Fruit fly (Drosophila melanogaster) whole organism, embryonic: Measurements from ENCODE around the gene NC2beta.
A peak's percentile ranks its signal among the peaks of the same experiment; 100 is the strongest.

Source experiments
- CG10565 ChIP-seq: fragments of 200-800 bp; sonication (Bioruptor generic); optimal IDR thresholded peaks from 3 replicates; lab custom pipeline; 2016; ENCODE audit warnings: missing biosample characterization, mild to moderate bottlenecking, missing genetic modification characterization
- CG11093 ChIP-seq: fragments of 200-800 bp; sonication (Bioruptor generic); IDR thresholded peaks from 3 replicates; pipeline ENCODE4 v1.3.6; 2022; ENCODE audit warnings: missing biosample characterization, missing genetic modification characterization
- CG11456 ChIP-seq: fragments of 200-800 bp; sonication (Bioruptor generic); IDR thresholded peaks from 3 replicates; pipeline ENCODE4 v1.3.6; 2022; ENCODE audit warnings: missing biosample characterization, missing genetic modification characterization
- CG11696 ChIP-seq: fragments of 200-800 bp; sonication (Bioruptor generic); IDR thresholded peaks from 2 replicates; pipeline ENCODE4 v1.3.6; 2022; ENCODE audit warnings: missing biosample characterization, missing genetic modification characterization
- CG12659 ChIP-seq: fragments of 200-800 bp; sonication (Bioruptor generic); optimal IDR thresholded peaks from 3 replicates; lab custom pipeline; 2017; ENCODE audit warnings: mild to moderate bottlenecking, missing biosample characterization, missing genetic modification reagents, missing genetic modification characterization
- CG14667 ChIP-seq: fragments of 200-800 bp; sonication (Bioruptor generic); IDR thresholded peaks from 2 replicates; pipeline ENCODE4 v1.3.6; 2022; ENCODE audit warnings: missing biosample characterization, missing genetic modification characterization
- CG14710 ChIP-seq: fragments of 200-800 bp; sonication (Bioruptor generic); optimal IDR thresholded peaks from 3 replicates; lab custom pipeline; 2019; ENCODE audit warnings: missing biosample characterization, mild to moderate bottlenecking, missing genetic modification characterization, moderate library complexity
- CG15011 ChIP-seq: fragments of 200-800 bp; sonication (Bioruptor generic); optimal IDR thresholded peaks from 3 replicates; lab custom pipeline; 2018; ENCODE audit warnings: missing biosample characterization, mild to moderate bottlenecking, missing genetic modification characterization
- CG18011 ChIP-seq: fragments of 200-800 bp; sonication (Bioruptor generic); optimal IDR thresholded peaks from 2 replicates; lab custom pipeline; 2017; ENCODE audit warnings: missing biosample characterization, missing genetic modification characterization, mild to moderate bottlenecking, moderate library complexity, missing genotype
- CG2120 ChIP-seq: fragments of 200-800 bp; sonication (Bioruptor generic); optimal IDR thresholded peaks from 3 replicates; lab custom pipeline; 2016; ENCODE audit warnings: missing biosample characterization, missing genetic modification characterization
- CG3163 ChIP-seq: fragments of 200-800 bp; sonication (Bioruptor generic); optimal IDR thresholded peaks from 3 replicates; lab custom pipeline; 2016; ENCODE audit warnings: missing biosample characterization, missing genetic modification characterization
- CG3847 ChIP-seq: fragments of 200-800 bp; sonication (Bioruptor generic); IDR thresholded peaks from 2 replicates; pipeline ENCODE4 v1.3.6; 2022; ENCODE audit warnings: missing biosample characterization, missing genetic modification characterization
- CG42726 ChIP-seq: fragments of 200-800 bp; sonication (Bioruptor generic); IDR thresholded peaks from 2 replicates; pipeline ENCODE4 v1.3.6; 2022; ENCODE audit warnings: missing biosample characterization, missing genetic modification characterization; ENCODE audit not compliant: partially characterized antibody
- CG4730 ChIP-seq: fragments of 200-800 bp; sonication (Bioruptor generic); IDR thresholded peaks from 2 replicates; pipeline ENCODE4 v1.3.6; 2022; ENCODE audit warnings: missing biosample characterization, missing genetic modification characterization
- CG8281 ChIP-seq: fragments of 200-800 bp; sonication (Bioruptor generic); optimal IDR thresholded peaks from 2 replicates; lab custom pipeline; 2018; ENCODE audit warnings: missing biosample characterization, mild to moderate bottlenecking, missing genetic modification characterization, moderate library complexity
- CG8765 ChIP-seq: fragments of 200-800 bp; sonication (Bioruptor generic); IDR thresholded peaks from 2 replicates; pipeline ENCODE4 v1.3.6; 2022; ENCODE audit warnings: missing biosample characterization, missing genetic modification characterization
- CG9727 ChIP-seq: fragments of 200-800 bp; sonication (Bioruptor generic); optimal IDR thresholded peaks from 3 replicates; lab custom pipeline; 2017; ENCODE audit warnings: missing biosample characterization, mild to moderate bottlenecking, missing genetic modification characterization
- Dad ChIP-seq: fragments of 200-800 bp; sonication (Bioruptor generic); optimal IDR thresholded peaks from 3 replicates; lab custom pipeline; 2016; ENCODE audit warnings: missing biosample characterization, missing genetic modification characterization
- Deaf1 ChIP-seq: fragments of 200-800 bp; optimal IDR thresholded peaks from 3 replicates; lab custom pipeline; 2019; ENCODE audit warnings: missing biosample characterization, mild to moderate bottlenecking, missing genetic modification characterization, moderate library complexity
- Fer2 ChIP-seq: fragments of 200-800 bp; sonication (Bioruptor generic); optimal IDR thresholded peaks from 2 replicates; lab custom pipeline; 2018; ENCODE audit warnings: missing biosample characterization, mild to moderate bottlenecking, missing genetic modification characterization, moderate library complexity
- Fer3 ChIP-seq: fragments of 200-800 bp; sonication (Bioruptor generic); optimal IDR thresholded peaks from 2 replicates; lab custom pipeline; 2018; ENCODE audit warnings: missing biosample characterization, mild to moderate bottlenecking, missing genetic modification characterization, moderate library complexity
- HLH3B ChIP-seq: fragments of 200-800 bp; sonication (Bioruptor generic); IDR thresholded peaks from 2 replicates; pipeline ENCODE4 v1.3.6; 2022; ENCODE audit warnings: missing biosample characterization, missing genetic modification characterization
- Kr ChIP-seq: fragments of 200-800 bp; sonication (Bioruptor generic); optimal IDR thresholded peaks from 2 replicates; lab custom pipeline; 2017; ENCODE audit warnings: missing biosample characterization, mild to moderate bottlenecking, missing genetic modification characterization
- Lim3 ChIP-seq: fragments of 200-800 bp; sonication (Bioruptor generic); IDR thresholded peaks from 2 replicates; pipeline ENCODE4 v1.3.6; 2022; ENCODE audit warnings: missing biosample characterization, missing genetic modification characterization
- Mes4 ChIP-seq: fragments of 200-800 bp; sonication (Bioruptor generic); optimal IDR thresholded peaks from 2 replicates; lab custom pipeline; 2016; ENCODE audit warnings: missing biosample characterization, missing genetic modification characterization
- Myb ChIP-seq: fragments of 200-800 bp; sonication (Bioruptor generic); optimal IDR thresholded peaks from 2 replicates; lab custom pipeline; 2016; ENCODE audit warnings: missing biosample characterization, missing genetic modification characterization
- Ptx1 ChIP-seq: fragments of 200-800 bp; sonication (Bioruptor generic); IDR thresholded peaks from 2 replicates; pipeline ENCODE4 v1.3.6; 2022; ENCODE audit warnings: missing biosample characterization, missing genetic modification characterization
- Trl ChIP-seq, 3 experiments: fragments of >200 bp in 2 of 3; fragments of 200-800 bp in 1 of 3; sonication (Bioruptor generic) in 1 of 3; optimal IDR thresholded peaks; 2 replicates in 1 of 3; 3 replicates in 2 of 3; lab custom pipeline; 2016 to 2017; ENCODE audit warnings: missing biosample characterization in 1 of 3, missing genetic modification characterization in 1 of 3
- Xrp1 ChIP-seq: fragments of 200-800 bp; sonication (Bioruptor generic); IDR thresholded peaks from 2 replicates; pipeline ENCODE4 v1.3.6; 2022; ENCODE audit warnings: missing biosample characterization, missing genetic modification characterization
- YL-1 ChIP-seq: fragments of 200-800 bp; sonication (Bioruptor generic); optimal IDR thresholded peaks from 3 replicates; lab custom pipeline; 2017; ENCODE audit warnings: missing biosample characterization, mild to moderate bottlenecking, missing genetic modification characterization
- abd-A ChIP-seq: fragments of 200-800 bp; sonication (Bioruptor generic); optimal IDR thresholded peaks from 3 replicates; lab custom pipeline; 2019; ENCODE audit warnings: missing biosample characterization, mild to moderate bottlenecking, missing genetic modification characterization, moderate library complexity
- ap ChIP-seq: fragments of 200-800 bp; sonication (Bioruptor generic); IDR thresholded peaks from 2 replicates; pipeline ENCODE4 v1.3.6; 2022; ENCODE audit warnings: missing biosample characterization, missing genetic modification characterization
- bcd ChIP-seq: fragments of 200-800 bp; sonication (Bioruptor generic); optimal IDR thresholded peaks from 2 replicates; lab custom pipeline; 2017; ENCODE audit warnings: missing biosample characterization, mild to moderate bottlenecking, missing genetic modification characterization
- btn ChIP-seq: fragments of 200-800 bp; sonication (Bioruptor generic); optimal IDR thresholded peaks from 2 replicates; lab custom pipeline; 2016; ENCODE audit warnings: missing biosample characterization, missing genetic modification characterization
- cas ChIP-seq: fragments of 200-800 bp; sonication (Bioruptor generic); IDR thresholded peaks from 2 replicates; pipeline ENCODE4 v1.3.6; 2022; ENCODE audit warnings: missing biosample characterization, missing genetic modification characterization
- dm ChIP-seq: fragments of 200-800 bp; sonication (Bioruptor generic); optimal IDR thresholded peaks from 3 replicates; lab custom pipeline; 2016; ENCODE audit warnings: missing biosample characterization, missing genetic modification characterization
- en ChIP-seq: fragments of 200-800 bp; sonication (Bioruptor generic); optimal IDR thresholded peaks from 2 replicates; lab custom pipeline; 2016; ENCODE audit warnings: missing biosample characterization, missing genetic modification characterization
- fd64A ChIP-seq: fragments of 200-800 bp; sonication (Bioruptor generic); optimal IDR thresholded peaks from 3 replicates; lab custom pipeline; 2018; ENCODE audit warnings: missing biosample characterization, mild to moderate bottlenecking, missing genetic modification characterization
- ftz-f1 ChIP-seq: fragments of 200-800 bp; sonication (Bioruptor generic); optimal IDR thresholded peaks from 2 replicates; lab custom pipeline; 2016; ENCODE audit warnings: missing biosample characterization, missing genetic modification characterization
- gce ChIP-seq: fragments of 200-800 bp; sonication (Bioruptor generic); IDR thresholded peaks from 3 replicates; pipeline ENCODE4 v1.3.6; 2022; ENCODE audit warnings: missing biosample characterization, missing genetic modification characterization
- gt ChIP-seq: fragments of 200-800 bp; sonication (Bioruptor generic); IDR thresholded peaks from 2 replicates; pipeline ENCODE4 v1.3.6; 2022; ENCODE audit warnings: missing biosample characterization, missing genetic modification characterization
- jigr1 ChIP-seq: fragments of 200-800 bp; sonication (Bioruptor generic); IDR thresholded peaks from 3 replicates; pipeline ENCODE4 v1.3.6; 2022; ENCODE audit warnings: missing biosample characterization, missing genetic modification characterization
- p53 ChIP-seq: fragments of 200-800 bp; sonication (Bioruptor generic); optimal IDR thresholded peaks from 2 replicates; lab custom pipeline; 2016; ENCODE audit warnings: missing biosample characterization, missing genetic modification characterization
- peb ChIP-seq: fragments of 200-800 bp; sonication (Bioruptor generic); IDR thresholded peaks from 2 replicates; pipeline ENCODE4 v1.3.6; 2022; ENCODE audit warnings: missing biosample characterization, missing genetic modification characterization
- pho ChIP-seq: fragments of 200-800 bp; sonication (Bioruptor generic); optimal IDR thresholded peaks from 2 replicates; lab custom pipeline; 2016; ENCODE audit warnings: missing biosample characterization, missing genetic modification characterization
- repo ChIP-seq: fragments of 200-800 bp; sonication (Bioruptor generic); optimal IDR thresholded peaks from 2 replicates; lab custom pipeline; 2016; ENCODE audit warnings: missing biosample characterization, missing genetic modification characterization
- sob ChIP-seq: fragments of 200-800 bp; sonication (Bioruptor generic); IDR thresholded peaks from 2 replicates; pipeline ENCODE4 v1.3.6; 2022; ENCODE audit warnings: missing biosample characterization, missing genetic modification characterization
- tap ChIP-seq: fragments of 200-800 bp; optimal IDR thresholded peaks from 3 replicates; lab custom pipeline; 2019; ENCODE audit warnings: missing biosample characterization, mild to moderate bottlenecking, missing genetic modification characterization, moderate library complexity
- zf30C ChIP-seq: fragments of 200-800 bp; sonication (Bioruptor generic); optimal IDR thresholded peaks from 3 replicates; lab custom pipeline; 2018; ENCODE audit warnings: missing biosample characterization, mild to moderate bottlenecking, missing genetic modification characterization
- zfh2 ChIP-seq: fragments of 200-800 bp; sonication (Bioruptor generic); optimal IDR thresholded peaks from 2 replicates; lab custom pipeline; 2016; ENCODE audit warnings: missing biosample characterization, missing genetic modification characterization

The NC2beta gene

dm6 chr2L:14995594-14996463, 11.8 kb upstream of the NC2beta start (continued):
- TF ChIP-seq gce (peak; percentile 92), CG11456 (GFP tag; lab: Robert Waterston, UW) (peak; percentile 76), Fer2 (tag; lab: Kevin White, UChicago) (peak; percentile 51), gt (GFP tag; lab: Robert Waterston, UW) (peak; percentile 65), en (GFP tag; lab: Kevin White, UChicago) (peak; percentile 34), zfh2 (GFP tag; lab: Kevin White, UChicago) (no peak), Xrp1 (GFP tag; lab: Robert Waterston, UW) (peak; percentile 96), Kr (GFP tag; lab: Kevin White, UChicago) (peak; percentile 80), CG12659 (GFP tag; lab: Kevin White, UChicago) (peak; percentile 91), CG14710 (tag; lab: Kevin White, UChicago) (peak; percentile 88), sob (GFP tag; lab: Robert Waterston, UW) (peak; percentile 87), btn (GFP tag; lab: Kevin White, UChicago) (peak; percentile 16), YL-1 (no peak), ap (GFP tag; lab: Robert Waterston, UW) (peak; percentile 92), Mes4 (GFP tag; lab: Kevin White, UChicago) (peak; percentile 60), CG15011 (GFP tag; lab: Kevin White, UChicago) (peak; percentile 74), Dad (GFP tag; lab: Kevin White, UChicago) (no peak), Deaf1 (peak; percentile 71), CG4730 (GFP tag; lab: Robert Waterston, UW) (peak; percentile 91), CG3163 (GFP tag; lab: Kevin White, UChicago) (peak; percentile 12), HLH3B (peak; percentile 96), CG42726 (GFP tag; lab: Robert Waterston, UW) (no peak), cas (GFP tag; lab: Robert Waterston, UW) (peak; percentile 65), CG8281 (tag; lab: Kevin White, UChicago) (peak; percentile 98), pho (GFP tag; lab: Kevin White, UChicago) (peak; percentile 12), repo (GFP tag; lab: Kevin White, UChicago) (peak; percentile 43), Lim3 (GFP tag; lab: Robert Waterston, UW) (peak; percentile 85), fd64A (GFP tag; lab: Kevin White, UChicago) (peak; percentile 91), CG10565 (GFP tag; lab: Kevin White, UChicago) (peak; percentile 42), Myb (GFP tag; lab: Kevin White, UChicago) (no peak), Trl (optimal IDR thresholded peaks at IDR 0.05; lab: Kevin White, UChicago) (peak; percentile 80 to 84), Trl (GFP tag; optimal IDR thresholded peaks at IDR 0.05; lab: Kevin White, UChicago) (peak; percentile 68), peb (peak; percentile 86), Ptx1 (peak; percentile 96), jigr1 (GFP tag; lab: Robert Waterston, UW) (peak; percentile 89), zf30C (peak; percentile 60), CG11093 (GFP tag; lab: Robert Waterston, UW) (peak; percentile 91), CG18011 (peak; percentile 55), bcd (GFP tag; lab: Kevin White, UChicago) (peak; percentile 88), CG9727 (peak; percentile 92), ftz-f1 (GFP tag; lab: Kevin White, UChicago) (no peak), Fer3 (peak; percentile 89), abd-A (peak; percentile 98), CG8765 (GFP tag; lab: Robert Waterston, UW) (no peak; the same call in 1 of the 2 replicates), dm (GFP tag; lab: Kevin White, UChicago) (no peak), p53 (GFP tag; lab: Kevin White, UChicago) (no peak), CG2120 (peak; percentile 61), CG11696 (GFP tag; lab: Robert Waterston, UW) (peak; percentile 82), CG3847 (GFP tag; lab: Robert Waterston, UW) (peak; percentile 78), tap (tag; lab: Kevin White, UChicago) (peak; percentile 93), CG14667 (peak; percentile 94)
